Fruit fly (Drosophila melanogaster) whole organism, embryonic: ENCODE measurements around the gene Clamp.

Experiments used
- BEAF-32 ChIP-seq: fragments of 200-800 bp; sonication (Bioruptor generic); optimal IDR thresholded peaks from 3 replicates; lab custom pipeline; 2017; ENCODE audit warnings: missing biosample characterization, missing genetic modification characterization, mild to moderate bottlenecking, moderate library complexity, missing genetic modification reagents
- CG10274 ChIP-seq: fragments of 200-800 bp; sonication (Bioruptor generic); optimal IDR thresholded peaks from 3 replicates; lab custom pipeline; 2017; ENCODE audit warnings: missing biosample characterization, mild to moderate bottlenecking, missing genetic modification characterization
- CG11085 ChIP-seq: fragments of 200-800 bp; sonication (Bioruptor generic); IDR thresholded peaks from 2 replicates; pipeline ENCODE4 v1.3.6; 2022; ENCODE audit warnings: missing biosample characterization, missing genetic modification characterization
- CG13894 ChIP-seq: fragments of 200-800 bp; sonication (Bioruptor generic); optimal IDR thresholded peaks from 3 replicates; lab custom pipeline; 2018; ENCODE audit warnings: missing biosample characterization, mild to moderate bottlenecking, missing genetic modification characterization, moderate library complexity
- CG16815 ChIP-seq: fragments of 200-800 bp; sonication (Bioruptor generic); optimal IDR thresholded peaks from 3 replicates; lab custom pipeline; 2017; ENCODE audit warnings: missing biosample characterization, mild to moderate bottlenecking, missing genetic modification characterization
- CG17612 ChIP-seq: fragments of 200-800 bp; sonication (Bioruptor generic); IDR thresholded peaks from 2 replicates; pipeline ENCODE4 v1.3.6; 2022; ENCODE audit warnings: missing biosample characterization, missing genetic modification characterization
- CG1792 ChIP-seq: fragments of 200-800 bp; sonication (Bioruptor generic); optimal IDR thresholded peaks from 2 replicates; lab custom pipeline; 2016; ENCODE audit warnings: missing biosample characterization, missing genetic modification characterization
- CG2202 ChIP-seq: fragments of 200-800 bp; sonication (Bioruptor generic); optimal IDR thresholded peaks from 2 replicates; lab custom pipeline; 2018; ENCODE audit warnings: missing biosample characterization, mild to moderate bottlenecking, missing genetic modification characterization
- CG30431 ChIP-seq: fragments of 200-800 bp; sonication (Bioruptor generic); optimal IDR thresholded peaks from 2 replicates; lab custom pipeline; 2017; ENCODE audit warnings: missing biosample characterization, missing genetic modification characterization
- CG3163 ChIP-seq: fragments of 200-800 bp; sonication (Bioruptor generic); optimal IDR thresholded peaks from 3 replicates; lab custom pipeline; 2016; ENCODE audit warnings: missing biosample characterization, missing genetic modification characterization
- CG3407 ChIP-seq: fragments of 200-800 bp; sonication (Bioruptor generic); optimal IDR thresholded peaks from 2 replicates; lab custom pipeline; 2018; ENCODE audit warnings: missing biosample characterization, mild to moderate bottlenecking, missing genetic modification characterization
- CG34224 ChIP-seq: fragments of 200-800 bp; sonication (Bioruptor generic); IDR thresholded peaks from 3 replicates; pipeline ENCODE4 v1.3.6; 2022; ENCODE audit warnings: missing biosample characterization, missing genetic modification characterization; ENCODE audit not compliant: partially characterized antibody
- CG34422 ChIP-seq: fragments of 200-800 bp; sonication (Bioruptor generic); IDR thresholded peaks from 3 replicates; pipeline ENCODE4 v1.3.6; 2022; ENCODE audit warnings: missing biosample characterization, missing genetic modification characterization
- CG3995 ChIP-seq: fragments of 200-800 bp; sonication (Bioruptor generic); optimal IDR thresholded peaks from 3 replicates; lab custom pipeline; 2016; ENCODE audit warnings: missing biosample characterization, missing genetic modification characterization
- CG6175 ChIP-seq: fragments of 200-800 bp; sonication (Bioruptor generic); IDR thresholded peaks from 3 replicates; pipeline ENCODE4 v1.3.6; 2022; ENCODE audit warnings: missing biosample characterization, missing genetic modification characterization
- CG6765 ChIP-seq: fragments of 200-800 bp; sonication (Bioruptor generic); optimal IDR thresholded peaks from 3 replicates; lab custom pipeline; 2017; ENCODE audit warnings: missing biosample characterization, mild to moderate bottlenecking, missing genetic modification characterization
- CG8478 ChIP-seq: fragments of >200 bp; optimal IDR thresholded peaks from 2 replicates; lab custom pipeline; 2018
- Dll ChIP-seq: fragments of 200-800 bp; sonication (Bioruptor generic); IDR thresholded peaks from 4 replicates; pipeline ENCODE4 v1.3.6; 2022; ENCODE audit warnings: missing biosample characterization, missing genetic modification characterization; ENCODE audit not compliant: partially characterized antibody
- Max ChIP-seq: fragments of 200-800 bp; sonication (Bioruptor generic); optimal IDR thresholded peaks from 2 replicates; lab custom pipeline; 2016; ENCODE audit warnings: missing biosample characterization, mild to moderate bottlenecking, missing genetic modification characterization
- Oaz ChIP-seq: fragments of 200-800 bp; sonication (Bioruptor generic); IDR thresholded peaks from 2 replicates; pipeline ENCODE4 v1.3.6; 2022; ENCODE audit warnings: missing biosample characterization, missing genetic modification characterization
- Pdp1 ChIP-seq, 2 experiments: fragments of 200-800 bp; sonication (Bioruptor generic); optimal IDR thresholded peaks; 3 replicates each; lab custom pipeline; 2016; ENCODE audit warnings: missing biosample characterization in 2 of 2, missing genetic modification characterization in 2 of 2, mild to moderate bottlenecking in 1 of 2, moderate library complexity in 1 of 2
- Six4 ChIP-seq: fragments of 200-800 bp; sonication (Bioruptor generic); optimal IDR thresholded peaks from 2 replicates; lab custom pipeline; 2016; ENCODE audit warnings: missing biosample characterization, missing genetic modification characterization
- Trl ChIP-seq, 3 experiments: fragments of >200 bp in 2 of 3; fragments of 200-800 bp in 1 of 3; sonication (Bioruptor generic) in 1 of 3; optimal IDR thresholded peaks; 2 replicates in 1 of 3; 3 replicates in 2 of 3; lab custom pipeline; 2016 to 2017; ENCODE audit warnings: missing biosample characterization in 1 of 3, missing genetic modification characterization in 1 of 3
- Xrp1 ChIP-seq: fragments of 200-800 bp; sonication (Bioruptor generic); IDR thresholded peaks from 2 replicates; pipeline ENCODE4 v1.3.6; 2022; ENCODE audit warnings: missing biosample characterization, missing genetic modification characterization
- ara ChIP-seq: fragments of 200-800 bp; sonication (Bioruptor generic); IDR thresholded peaks from 2 replicates; pipeline ENCODE4 v1.3.6; 2022; ENCODE audit warnings: missing biosample characterization, missing genetic modification characterization
- cad ChIP-seq: fragments of >200 bp; optimal IDR thresholded peaks from 2 replicates; lab custom pipeline; 2017; ENCODE audit warnings: missing biosample characterization, missing genetic modification characterization
- cg ChIP-seq: fragments of 200-800 bp; sonication (Bioruptor generic); optimal IDR thresholded peaks from 3 replicates; lab custom pipeline; 2019; ENCODE audit warnings: missing biosample characterization, mild to moderate bottlenecking, missing genetic modification characterization, moderate library complexity
- chinmo ChIP-seq: fragments of 200-800 bp; sonication (Bioruptor generic); IDR thresholded peaks from 4 replicates; pipeline ENCODE4 v1.3.6; 2022; ENCODE audit warnings: missing biosample characterization, missing genetic modification characterization; ENCODE audit not compliant: partially characterized antibody
- dysf ChIP-seq: fragments of 200-800 bp; sonication (Bioruptor generic); IDR thresholded peaks from 3 replicates; pipeline ENCODE4 v1.3.6; 2022; ENCODE audit warnings: missing biosample characterization, missing genetic modification characterization
- eve ChIP-seq, 2 experiments: fragments of >200 bp; optimal IDR thresholded peaks; 2 replicates each; lab custom pipeline; 2017; ENCODE audit warnings: missing biosample characterization in 2 of 2, missing genetic modification characterization in 2 of 2
- gro ChIP-seq: fragments of 200-800 bp; sonication (Bioruptor generic); optimal IDR thresholded peaks from 2 replicates; lab custom pipeline; 2016; ENCODE audit warnings: missing biosample characterization, missing genetic modification characterization
- hbn ChIP-seq: fragments of 200-800 bp; sonication (Bioruptor generic); IDR thresholded peaks from 2 replicates; pipeline ENCODE4 v1.3.6; 2022; ENCODE audit warnings: missing biosample characterization, missing genetic modification characterization; ENCODE audit not compliant: partially characterized antibody
- knrl ChIP-seq: fragments of 200-800 bp; sonication (Bioruptor generic); IDR thresholded peaks from 3 replicates; pipeline ENCODE4 v1.3.6; 2022; ENCODE audit warnings: missing biosample characterization, missing genetic modification characterization; ENCODE audit not compliant: partially characterized antibody
- lmd ChIP-seq: fragments of 200-800 bp; sonication (Bioruptor generic); IDR thresholded peaks from 2 replicates; pipeline ENCODE4 v1.3.6; 2022; ENCODE audit warnings: missing biosample characterization, missing genetic modification characterization
- lola ChIP-seq, 3 experiments: fragments of >200 bp in 2 of 3; fragments of 200-800 bp in 1 of 3; sonication (Bioruptor generic) in 1 of 3; optimal IDR thresholded peaks; 2 replicates each; lab custom pipeline; 2017 to 2019; ENCODE audit warnings: missing biosample characterization in 3 of 3, missing genetic modification characterization in 3 of 3, mild to moderate bottlenecking in 1 of 3, moderate library complexity in 1 of 3
- pnt ChIP-seq: fragments of 200-800 bp; sonication (Bioruptor generic); optimal IDR thresholded peaks from 3 replicates; lab custom pipeline; 2016; ENCODE audit warnings: missing biosample characterization, missing genetic modification characterization
- prd ChIP-seq, 3 experiments: fragments of >200 bp in 2 of 3; fragments of 200-800 bp in 1 of 3; sonication (Bioruptor generic) in 1 of 3; optimal IDR thresholded peaks in 2 of 3; IDR thresholded peaks in 1 of 3; 2 replicates in 2 of 3; 3 replicates in 1 of 3; pipeline versions ENCODE4 v1.3.6 to Lab custom; 2017 to 2022; ENCODE audit warnings: missing biosample characterization in 1 of 3, missing genetic modification characterization in 1 of 3
- pros ChIP-seq: fragments of 200-800 bp; sonication (Bioruptor generic); optimal IDR thresholded peaks from 3 replicates; lab custom pipeline; 2019; ENCODE audit warnings: missing biosample characterization, mild to moderate bottlenecking, missing genetic modification characterization, moderate library complexity
- ranshi ChIP-seq: fragments of 200-800 bp; sonication (Bioruptor generic); IDR thresholded peaks from 2 replicates; pipeline ENCODE4 v1.3.6; 2022; ENCODE audit warnings: missing biosample characterization, missing genetic modification characterization
- repo ChIP-seq: fragments of 200-800 bp; sonication (Bioruptor generic); optimal IDR thresholded peaks from 2 replicates; lab custom pipeline; 2016; ENCODE audit warnings: missing biosample characterization, missing genetic modification characterization
- sens ChIP-seq: fragments of 200-800 bp; sonication (Bioruptor generic); peaks from one replicate; lab custom pipeline; 2016; ENCODE audit warnings: missing biosample characterization, missing genetic modification characterization
- sob ChIP-seq: fragments of 200-800 bp; sonication (Bioruptor generic); IDR thresholded peaks from 2 replicates; pipeline ENCODE4 v1.3.6; 2022; ENCODE audit warnings: missing biosample characterization, missing genetic modification characterization
- trem ChIP-seq: fragments of 200-800 bp; optimal IDR thresholded peaks from 3 replicates; lab custom pipeline; 2019; ENCODE audit warnings: missing biosample characterization, mild to moderate bottlenecking, missing genetic modification characterization, moderate library complexity
- unc-4 ChIP-seq: fragments of 200-800 bp; sonication (Bioruptor generic); IDR thresholded peaks from 2 replicates; pipeline ENCODE4 v1.3.6; 2022; ENCODE audit warnings: missing biosample characterization, missing genetic modification characterization; ENCODE audit not compliant: partially characterized antibody
- vvl ChIP-seq: fragments of 200-800 bp; sonication (Bioruptor generic); IDR thresholded peaks from 2 replicates; pipeline ENCODE4 v1.3.6; 2022; ENCODE audit warnings: missing biosample characterization, missing genetic modification characterization
- wor ChIP-seq: fragments of 200-800 bp; sonication (Bioruptor generic); IDR thresholded peaks from 2 replicates; pipeline ENCODE4 v1.3.6; 2022; ENCODE audit warnings: missing biosample characterization, missing genetic modification characterization
- zen ChIP-seq: fragments of 200-800 bp; sonication (Bioruptor generic); optimal IDR thresholded peaks from 3 replicates; lab custom pipeline; 2018; ENCODE audit warnings: missing biosample characterization, mild to moderate bottlenecking, missing genetic modification characterization, moderate library complexity
- zfh1 ChIP-seq: fragments of 200-800 bp; sonication (Bioruptor generic); IDR thresholded peaks from 3 replicates; pipeline ENCODE4 v1.3.6; 2022; ENCODE audit warnings: missing biosample characterization, missing genetic modification characterization

The Clamp gene

dm6 chr2L:22151323-22151722 lies 17.6 kb downstream of the Clamp start, which contains the start of gene dunk:
Gene dunk (plus strand): TSS chr2L:22151623.
- TF ChIP-seq BEAF-32 (GFP tag; lab: Kevin White, UChicago) (no peak), cad (peak; percentile 43), zen (tag; lab: Kevin White, UChicago) (peak; percentile 90), sens (GFP tag; lab: Kevin White, UChicago) (peak; percentile 45)
- TF ChIP-seq, all 482 proteins: peak for 3

- TF ChIP-seq cg (GFP tag; lab: Kevin White, UChicago) (peak; percentile 75), Xrp1 (no peak), CG3163 (GFP tag; lab: Kevin White, UChicago) (peak; percentile 93), CG6175 (GFP tag; lab: Robert Waterston, UW) (no peak), trem (tag; lab: Kevin White, UChicago) (no peak), pros (GFP tag; lab: Kevin White, UChicago) (peak; percentile 45), lmd (GFP tag; lab: Robert Waterston, UW) (no peak), chinmo (GFP tag; lab: Robert Waterston, UW) (0 out of 4 replicates have a peak, but pooled peaks have one; percentile 54), Trl (optimal IDR thresholded peaks at IDR 0.05; lab: Kevin White, UChicago) (peak; percentile 53 to 54), Trl (GFP tag; optimal IDR thresholded peaks at IDR 0.05; lab: Kevin White, UChicago) (no peak), gro (no peak), CG3407 (no peak), CG16815 (GFP tag; lab: Kevin White, UChicago) (no peak), CG3995 (GFP tag; lab: Kevin White, UChicago) (no peak), CG6765 (GFP tag; lab: Kevin White, UChicago) (peak; percentile 10), Pdp1 (GFP tag; optimal IDR thresholded peaks at IDR 0.05; lab: Kevin White, UChicago) (peak in 1 of 2 experiments; percentile 89), wor (no peak), eve (GFP tag; optimal IDR thresholded peaks at IDR 0.05; lab: Kevin White, UChicago) (peak in 1 of 2 experiments; percentile 40), Max (GFP tag; lab: Kevin White, UChicago) (no peak), Dll (GFP tag; lab: Robert Waterston, UW) (no peak), prd (optimal IDR thresholded peaks at IDR 0.05; lab: Kevin White, UChicago) (no peak), prd (GFP tag; IDR thresholded peaks at IDR 0.05; lab: Robert Waterston, UW) (no peak), ranshi (GFP tag; lab: Robert Waterston, UW) (no peak), repo (GFP tag; lab: Kevin White, UChicago) (no peak), CG34224 (GFP tag; lab: Robert Waterston, UW) (0 out of 3 replicates have a peak, but pooled peaks have one; percentile 34), CG34422 (GFP tag; lab: Robert Waterston, UW) (no peak), CG10274 (GFP tag; lab: Kevin White, UChicago) (no peak)
These were observed 20.2 kb downstream of the Clamp start for dm6 chr2L:22148713-22149112.

dm6 chr2L:22146247-22146646 lies 22.7 kb downstream of the Clamp start:
- TF ChIP-seq CG13894 (tag; lab: Kevin White, UChicago), result no peak
- no peak for TF ChIP-seq Oaz
- TF ChIP-seq CG11085 (GFP tag; lab: Robert Waterston, UW), result no peak
- TF ChIP-seq CG1792, result no peak
- TF ChIP-seq lola (GFP tag; optimal IDR thresholded peaks at IDR 0.05; lab: Kevin White, UChicago), result no peak
- no peak for TF ChIP-seq Six4 (GFP tag; lab: Kevin White, UChicago)
- TF ChIP-seq CG30431 (GFP tag; lab: Kevin White, UChicago), result no peak
- no peak for TF ChIP-seq zfh1 (GFP tag; lab: Robert Waterston, UW)
- no peak for TF ChIP-seq CG17612 (GFP tag; lab: Robert Waterston, UW)
- TF ChIP-seq CG8478 (lab: Kevin White, UChicago), result no peak
- 0 out of 2 replicates have a peak, but pooled peaks have one; percentile 8 for TF ChIP-seq vvl (GFP tag; lab: Robert Waterston, UW)
- TF ChIP-seq pnt, result no peak
- TF ChIP-seq sob, result 0 out of 2 replicates have a peak, but pooled peaks have one; percentile 8
- peak; percentile 67 for TF ChIP-seq unc-4 (GFP tag; lab: Robert Waterston, UW)
- 0 out of 2 replicates have a peak, but pooled peaks have one; percentile 27 for TF ChIP-seq hbn
- no peak for TF ChIP-seq CG2202 (tag; lab: Kevin White, UChicago)
- TF ChIP-seq knrl, result peak; percentile 33; the same call in 1 of the 3 replicates
- no peak for TF ChIP-seq dysf
- TF ChIP-seq ara (GFP tag; lab: Robert Waterston, UW), result 0 out of 2 replicates have a peak, but pooled peaks have one; percentile 28
